Fruit fly (Drosophila melanogaster): ENCODE results near the gene Acbp2.

The Acbp2 gene

dm6 chr3L:7133699-7134655, 2.3 kb downstream of the Acbp2 start, which contains the start of gene melt (continued):
- TF ChIP-seq CG10209 (GFP tag; optimal IDR thresholded peaks at IDR 0.05) (peak; percentile 91), Poxn (GFP tag; IDR thresholded peaks at IDR 0.05) (0 out of 2 replicates have a peak, but pooled peaks have one; percentile 56), ssp (GFP tag; IDR thresholded peaks at IDR 0.05) (peak; percentile 85), pnt (GFP tag; optimal IDR thresholded peaks at IDR 0.05) (peak; percentile 77), nom (GFP tag; optimal IDR thresholded peaks at IDR 0.05) (peak; percentile 65), bab2 (GFP tag; optimal IDR thresholded peaks at IDR 0.05) (peak; percentile 87), Trl (optimal IDR thresholded peaks at IDR 0.05) (peak; percentile 92), Trl (GFP tag; optimal IDR thresholded peaks at IDR 0.05) (peak; percentile 88), CG15073 (GFP tag; optimal IDR thresholded peaks at IDR 0.05) (peak; percentile 63), schlank (tag; optimal IDR thresholded peaks at IDR 0.05) (peak; percentile 37), zf30C (GFP tag; optimal IDR thresholded peaks at IDR 0.05) (no peak), CG8359 (GFP tag; optimal IDR thresholded peaks at IDR 0.05; ENCODE audit: borderline replicate concordance) (peak; percentile 66), Meics (GFP tag; optimal IDR thresholded peaks at IDR 0.05) (peak; percentile 91), disco-r (GFP tag; optimal IDR thresholded peaks at IDR 0.05) (peak; percentile 79), Pdp1 (GFP tag; optimal IDR thresholded peaks at IDR 0.05) (peak; percentile 84 to 90), Spps (tag; optimal IDR thresholded peaks at IDR 0.05) (peak; percentile 32), Mrtf (GFP tag; IDR thresholded peaks at IDR 0.05) (peak; percentile 63; the same call in 2 of the 3 replicates), GATAe (GFP tag; conservative IDR thresholded peaks at IDR 0.05) (no peak), H15 (GFP tag; IDR thresholded peaks at IDR 0.05) (0 out of 3 replicates have a peak, but pooled peaks have one; percentile 58), CoRest (tag; optimal IDR thresholded peaks at IDR 0.05) (peak; percentile 94), CG7963 (GFP tag; IDR thresholded peaks at IDR 0.05; ENCODE audit: partially characterized antibody) (no peak), CG12942 (GFP tag; optimal IDR thresholded peaks at IDR 0.05) (peak; percentile 81), CG11398 (GFP tag; optimal IDR thresholded peaks at IDR 0.05) (peak; percentile 66), CG6854 (GFP tag; optimal IDR thresholded peaks at IDR 0.05) (peak; percentile 84), CG11723 (GFP tag; optimal IDR thresholded peaks at IDR 0.05) (peak; percentile 75), NC2α (GFP tag; optimal IDR thresholded peaks at IDR 0.05) (peak; percentile 59), NfI (GFP tag; optimal IDR thresholded peaks at IDR 0.05) (peak; percentile 82), hth (optimal IDR thresholded peaks at IDR 0.05) (no peak), CG9215 (GFP tag; IDR thresholded peaks at IDR 0.05) (peak; percentile 86), CG4854 (GFP tag; optimal IDR thresholded peaks at IDR 0.05) (peak; percentile 82), CG15479 (GFP tag; optimal IDR thresholded peaks at IDR 0.05) (peak; percentile 51), esg (GFP tag; conservative IDR thresholded peaks at IDR 0.05) (peak; percentile 78), CG5245 (GFP tag; optimal IDR thresholded peaks at IDR 0.05) (peak; percentile 80), CG7357 (GFP tag; IDR thresholded peaks at IDR 0.05) (peak; percentile 77), sens (GFP tag) (peak; percentile 99), D19B (GFP tag; optimal IDR thresholded peaks at IDR 0.05) (peak; percentile 99), HLH4C (GFP tag; IDR thresholded peaks at IDR 0.05; ENCODE audit: partially characterized antibody) (no peak), sna (GFP tag; IDR thresholded peaks at IDR 0.05; ENCODE audit: partially characterized antibody) (no peak), CG34224 (GFP tag; IDR thresholded peaks at IDR 0.05; ENCODE audit: partially characterized antibody) (peak; percentile 9; the same call in 1 of the 3 replicates), CG7928 (GFP tag; optimal IDR thresholded peaks at IDR 0.05) (peak; percentile 61), NK7.1 (GFP tag; optimal IDR thresholded peaks at IDR 0.05) (peak; percentile 86), ems (GFP tag; optimal IDR thresholded peaks at IDR 0.05) (peak; percentile 87), Rx (GFP tag; IDR thresholded peaks at IDR 0.05) (peak; percentile 54; the same call in 1 of the 2 replicates), Neu2 (GFP tag; optimal IDR thresholded peaks at IDR 0.05; ENCODE audit: borderline replicate concordance) (peak; percentile 23), sima (GFP tag; optimal IDR thresholded peaks at IDR 0.05) (peak; percentile 71), Lpt (GFP tag; optimal IDR thresholded peaks at IDR 0.05) (no peak), CG11456 (GFP tag; IDR thresholded peaks at IDR 0.05) (0 out of 3 replicates have a peak, but pooled peaks have one; percentile 56), sug (tag; optimal IDR thresholded peaks at IDR 0.05) (peak; percentile 82)
